Fruit fly (Drosophila melanogaster) whole organism, adult: ENCODE results near the gene Septin4.

Experiments used
- CG11617 ChIP-seq: fragments of 200-800 bp; sonication (Bioruptor generic); optimal IDR thresholded peaks from 2 replicates; lab custom pipeline; 2017; ENCODE audit warnings: mild to moderate bottlenecking, missing biosample characterization, missing genetic modification reagents, missing genetic modification characterization
- CG12768 ChIP-seq: fragments of 200-800 bp; sonication (Bioruptor generic); optimal IDR thresholded peaks from 2 replicates; lab custom pipeline; 2017; ENCODE audit warnings: missing biosample characterization, missing genetic modification characterization, mild to moderate bottlenecking, moderate library complexity, missing genetic modification reagents
- CG14711 ChIP-seq: fragments of 200-800 bp; sonication (Bioruptor generic); optimal IDR thresholded peaks from 2 replicates; lab custom pipeline; 2018; ENCODE audit warnings: missing biosample characterization, mild to moderate bottlenecking, missing genetic modification characterization, moderate library complexity
- CG1620 ChIP-seq: fragments of 200-800 bp; sonication (Bioruptor generic); optimal IDR thresholded peaks from 2 replicates; lab custom pipeline; 2016; ENCODE audit warnings: missing biosample characterization, missing genetic modification characterization
- CG33017 ChIP-seq: fragments of 200-800 bp; sonication (Bioruptor generic); optimal IDR thresholded peaks from 2 replicates; lab custom pipeline; 2018; ENCODE audit warnings: missing biosample characterization, mild to moderate bottlenecking, missing genetic modification characterization, moderate library complexity
- CG5204 ChIP-seq: fragments of 200-800 bp; sonication (Bioruptor generic); optimal IDR thresholded peaks from 2 replicates; lab custom pipeline; 2016; ENCODE audit warnings: missing biosample characterization, missing genetic modification characterization
- CG7045 ChIP-seq: fragments of 200-800 bp; sonication (Bioruptor generic); optimal IDR thresholded peaks from 2 replicates; lab custom pipeline; 2017; ENCODE audit warnings: missing biosample characterization, mild to moderate bottlenecking, missing genetic modification characterization
- CG7101 ChIP-seq: fragments of 200-800 bp; sonication (Bioruptor generic); optimal IDR thresholded peaks from 2 replicates; lab custom pipeline; 2018; ENCODE audit warnings: missing biosample characterization, mild to moderate bottlenecking, missing genetic modification characterization, moderate library complexity
- Clk ChIP-seq: fragments of 200-800 bp; sonication (Bioruptor generic); optimal IDR thresholded peaks from 2 replicates; lab custom pipeline; 2017; ENCODE audit warnings: missing biosample characterization, missing genetic modification characterization
- Crg-1 ChIP-seq: fragments of 200-800 bp; sonication (Bioruptor generic); optimal IDR thresholded peaks from 2 replicates; lab custom pipeline; 2016; ENCODE audit warnings: missing biosample characterization, missing genetic modification characterization
- Hr96 ChIP-seq: fragments of 200-800 bp; sonication (Bioruptor generic); optimal IDR thresholded peaks from 2 replicates; lab custom pipeline; 2016; ENCODE audit warnings: missing biosample characterization, missing genetic modification characterization
- Mnt ChIP-seq: fragments of 200-800 bp; sonication (Bioruptor generic); optimal IDR thresholded peaks from 2 replicates; lab custom pipeline; 2016; ENCODE audit warnings: missing biosample characterization, mild to moderate bottlenecking, missing genetic modification characterization
- bab1 ChIP-seq: fragments of 200-800 bp; sonication (Bioruptor generic); optimal IDR thresholded peaks from 3 replicates; lab custom pipeline; 2019; ENCODE audit warnings: missing biosample characterization, mild to moderate bottlenecking, missing genetic modification characterization, moderate library complexity
- cic ChIP-seq: fragments of 200-800 bp; sonication (Bioruptor generic); optimal IDR thresholded peaks from 2 replicates; lab custom pipeline; 2017; ENCODE audit warnings: missing biosample characterization, mild to moderate bottlenecking, missing genetic modification characterization, moderate library complexity
- cnc ChIP-seq, 2 experiments: fragments of >200 bp; optimal IDR thresholded peaks; 2 replicates each; lab custom pipeline; 2017
- kay ChIP-seq: fragments of 200-800 bp; sonication (Bioruptor generic); peaks from one replicate; lab custom pipeline; 2016; ENCODE audit warnings: missing biosample characterization, missing genetic modification characterization, borderline replicate concordance
- ovo ChIP-seq: fragments of 200-800 bp; sonication (Bioruptor generic); optimal IDR thresholded peaks from 2 replicates; lab custom pipeline; 2016; ENCODE audit warnings: missing biosample characterization, missing genetic modification characterization
- pad ChIP-seq: fragments of 200-800 bp; sonication (Bioruptor generic); optimal IDR thresholded peaks from 3 replicates; lab custom pipeline; 2017; ENCODE audit warnings: missing biosample characterization, missing genetic modification characterization, mild to moderate bottlenecking, moderate library complexity, missing genetic modification reagents
- tj ChIP-seq: fragments of 200-800 bp; sonication (Bioruptor generic); optimal IDR thresholded peaks from 3 replicates; lab custom pipeline; 2017; ENCODE audit warnings: missing biosample characterization, mild to moderate bottlenecking, missing genetic modification characterization, moderate library complexity
- toe ChIP-seq: fragments of 200-800 bp; sonication (Bioruptor generic); optimal IDR thresholded peaks from 2 replicates; lab custom pipeline; 2016; ENCODE audit warnings: missing biosample characterization, missing genetic modification characterization

Gene Septin4

DNA sequence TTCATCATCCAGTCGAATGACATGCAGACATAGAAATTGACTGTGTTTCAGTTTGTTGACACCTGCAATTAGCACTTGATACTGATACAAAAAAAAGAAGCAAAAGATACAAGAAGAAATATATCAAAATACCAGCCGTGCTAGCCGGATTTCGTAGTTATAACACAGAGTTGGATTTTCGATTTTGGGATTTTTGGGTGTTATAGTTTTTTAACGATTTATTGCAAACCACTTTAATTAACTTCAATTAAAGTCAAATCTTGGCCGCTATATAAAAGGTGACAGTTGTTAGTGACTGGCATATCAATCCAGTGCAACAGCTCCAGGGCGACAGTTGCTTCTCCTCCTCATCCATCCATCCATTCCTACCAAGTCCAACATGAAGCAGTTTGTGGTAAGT is 35.8 kb upstream of the Septin4 start, which contains the start of gene TwdlX:
TwdlX (plus strand) TSS at position 301 of the 400 bp plus-strand sequence.
- TF ChIP-seq cnc (optimal IDR thresholded peaks at IDR 0.05; lab: Kevin White, UChicago) (no peak), Hr96 (GFP tag; lab: Kevin White, UChicago) (no peak), Crg-1 (GFP tag; lab: Kevin White, UChicago) (no peak), Clk (GFP tag; lab: Kevin White, UChicago) (no peak), CG11617 (GFP tag; lab: Kevin White, UChicago) (no peak), CG12768 (GFP tag; lab: Kevin White, UChicago) (no peak), pad (no peak), CG5204 (GFP tag; lab: Kevin White, UChicago) (no peak), CG1620 (GFP tag; lab: Kevin White, UChicago) (no peak), bab1 (GFP tag; lab: Kevin White, UChicago) (no peak), CG33017 (tag; lab: Kevin White, UChicago) (no peak), CG14711 (no peak), tj (GFP tag; lab: Kevin White, UChicago) (no peak), kay (GFP tag; lab: Kevin White, UChicago) (no peak), CG7045 (no peak), ovo (GFP tag; lab: Kevin White, UChicago) (no peak), cic (GFP tag; lab: Kevin White, UChicago) (no peak)

DNA sequence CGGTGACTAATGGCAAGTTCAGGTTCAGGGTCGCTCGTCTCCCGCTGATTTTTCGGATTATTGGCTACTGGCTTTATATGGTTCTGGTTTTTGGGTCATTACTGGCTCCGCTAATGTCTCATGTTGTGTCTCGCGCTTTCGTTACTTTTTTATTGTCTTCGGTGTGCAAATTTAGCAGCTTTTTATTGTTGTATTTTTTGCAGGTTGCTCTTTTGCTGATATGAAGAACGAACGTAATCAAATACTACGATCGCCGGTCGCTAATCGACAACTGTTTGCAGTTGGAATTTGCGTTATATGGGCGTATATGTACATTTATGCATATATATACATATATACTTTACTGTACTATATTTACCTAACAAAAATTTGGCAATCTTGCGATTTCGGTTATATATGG is 29.6 kb upstream of the Septin4 start:
- TF ChIP-seq Mnt (GFP tag; lab: Kevin White, UChicago), result no peak
- TF ChIP-seq CG14711, result no peak
- no peak for TF ChIP-seq CG5204 (GFP tag; lab: Kevin White, UChicago)
- TF ChIP-seq bab1 (GFP tag; lab: Kevin White, UChicago), result peak; percentile 3
- TF ChIP-seq tj (GFP tag; lab: Kevin White, UChicago), result peak; percentile 93

DNA sequence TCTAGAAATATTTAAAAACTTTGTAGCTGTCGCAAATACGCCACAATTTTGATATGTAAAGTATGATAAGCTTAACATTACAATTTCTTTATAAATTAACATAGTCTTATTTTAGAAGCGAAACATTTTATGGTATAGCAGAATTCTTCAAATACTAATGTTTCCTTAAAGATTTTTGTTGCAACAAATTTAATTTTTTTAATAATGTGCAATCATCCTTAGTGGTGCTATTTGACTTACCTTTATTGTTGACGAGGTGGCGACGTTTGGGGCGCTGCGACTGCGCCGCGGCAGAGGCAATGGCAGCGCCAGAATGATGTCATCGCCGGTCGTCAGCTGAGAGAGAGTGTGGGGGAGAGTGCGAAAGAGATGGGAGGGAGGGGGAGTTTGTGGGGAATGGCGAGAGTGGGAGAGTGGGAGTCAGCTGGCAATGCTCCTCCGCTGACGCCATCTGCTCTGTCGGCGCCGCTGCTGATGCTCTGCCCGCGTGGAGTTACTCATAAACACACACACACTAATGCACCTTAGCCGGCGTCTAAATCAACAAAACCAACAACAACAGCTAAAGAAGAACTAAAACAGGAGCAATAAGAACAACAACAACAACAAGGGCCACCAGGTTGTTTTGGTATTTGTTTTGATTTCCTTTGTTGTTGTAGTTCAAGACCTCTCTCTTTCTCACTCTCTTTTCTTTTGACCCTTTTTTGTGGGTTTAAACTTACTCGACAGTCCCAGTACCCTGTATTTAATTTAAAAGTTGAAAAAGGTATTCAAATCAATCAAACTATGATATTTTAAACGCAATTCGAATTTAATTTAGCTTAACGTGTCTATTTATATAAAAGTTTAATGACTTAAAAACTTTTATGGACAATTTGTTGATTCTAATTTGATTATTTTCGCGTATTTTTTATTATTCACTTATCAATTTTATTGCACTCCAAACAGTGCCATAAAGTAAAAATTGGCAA is 28.5 kb upstream of the Septin4 start:
- TF ChIP-seq Crg-1 (GFP tag; lab: Kevin White, UChicago), result no peak
- TF ChIP-seq CG12768 (GFP tag; lab: Kevin White, UChicago), result no peak
- no peak for TF ChIP-seq Clk (GFP tag; lab: Kevin White, UChicago)
- no peak for TF ChIP-seq CG1620 (GFP tag; lab: Kevin White, UChicago)
- TF ChIP-seq kay (GFP tag; lab: Kevin White, UChicago), result no peak
- peak; percentile 52 for TF ChIP-seq CG7101
- TF ChIP-seq CG11617 (GFP tag; lab: Kevin White, UChicago), result peak; percentile 32
- TF ChIP-seq CG5204 (GFP tag; lab: Kevin White, UChicago), result peak; percentile 21
- peak; percentile 43 for TF ChIP-seq bab1 (GFP tag; lab: Kevin White, UChicago)
- TF ChIP-seq toe (GFP tag; lab: Kevin White, UChicago), result peak; percentile 5
- TF ChIP-seq cnc (optimal IDR thresholded peaks at IDR 0.05; lab: Kevin White, UChicago), result no peak
- no peak for TF ChIP-seq tj (GFP tag; lab: Kevin White, UChicago)
- no peak for TF ChIP-seq CG7045
- peak; percentile 22 for TF ChIP-seq CG33017 (tag; lab: Kevin White, UChicago)
- TF ChIP-seq CG14711, result no peak
- TF ChIP-seq pad, result peak; percentile 63
- TF ChIP-seq cic (GFP tag; lab: Kevin White, UChicago), result no peak
- no peak for TF ChIP-seq Mnt (GFP tag; lab: Kevin White, UChicago)
- no peak for TF ChIP-seq ovo (GFP tag; lab: Kevin White, UChicago)
- TF ChIP-seq Hr96 (GFP tag; lab: Kevin White, UChicago), result no peak

DNA sequence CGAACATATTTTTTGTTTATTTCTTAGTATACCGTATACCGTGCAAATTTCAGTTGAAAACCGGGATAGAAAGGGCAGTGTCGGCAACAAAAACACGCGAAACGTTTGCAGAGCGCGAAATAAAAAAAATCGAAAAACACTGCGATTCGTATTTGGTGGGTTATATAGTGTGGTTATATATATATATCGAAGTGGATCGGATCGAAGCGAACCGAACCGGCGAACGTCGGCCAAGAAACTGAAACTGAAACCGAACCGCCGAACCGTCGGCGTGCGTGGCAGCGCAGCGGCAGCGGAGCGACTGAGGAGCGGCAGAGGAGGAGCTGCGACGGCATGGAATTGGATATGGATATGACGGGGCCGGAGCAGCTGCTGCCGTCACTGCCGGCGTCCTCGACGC is 26.2 kb upstream of the Septin4 start, which contains the start of the genes CG32572 and CG34325:
CG32572 (plus strand) TSS at position 16 of the 400 bp plus-strand sequence.
CG34325 (minus strand) TSS at position 244 of the 400 bp plus-strand sequence.
- TF ChIP-seq cnc (optimal IDR thresholded peaks at IDR 0.05; lab: Kevin White, UChicago) (no peak), bab1 (GFP tag; lab: Kevin White, UChicago) (peak; percentile 1), CG7045 (no peak), tj (GFP tag; lab: Kevin White, UChicago) (peak; percentile 74)

DNA sequence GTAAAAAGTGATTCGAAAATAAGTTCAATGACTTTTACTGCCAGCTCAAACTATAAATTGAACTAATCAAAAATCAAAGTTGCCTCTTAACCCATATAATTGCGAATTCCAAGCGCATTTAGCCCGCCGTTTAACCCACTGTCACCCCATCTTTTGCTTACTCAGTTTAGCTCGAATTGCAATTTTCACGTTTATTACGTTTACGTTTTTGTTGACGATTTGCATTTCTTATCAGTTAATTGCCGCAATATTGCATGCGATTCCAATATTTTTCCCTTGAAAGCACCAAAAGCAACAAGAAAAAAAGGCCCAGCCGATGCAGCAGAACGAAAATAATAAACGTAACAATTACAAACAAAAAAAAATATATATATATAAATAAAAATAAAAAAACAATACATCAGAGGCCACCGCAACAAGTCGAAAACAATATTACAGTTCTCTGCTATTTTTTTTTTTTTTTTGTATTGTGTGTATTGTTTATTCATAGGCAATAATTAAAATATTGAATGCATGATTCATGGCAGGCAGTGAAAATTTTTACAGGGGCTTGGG is 23.3 kb upstream of the Septin4 start:
- TF ChIP-seq pad, result no peak
- TF ChIP-seq Mnt (GFP tag; lab: Kevin White, UChicago), result no peak
- TF ChIP-seq cic (GFP tag; lab: Kevin White, UChicago), result peak; percentile 37
- peak; percentile 98 for TF ChIP-seq tj (GFP tag; lab: Kevin White, UChicago)
- no peak for TF ChIP-seq ovo (GFP tag; lab: Kevin White, UChicago)
- TF ChIP-seq CG33017 (tag; lab: Kevin White, UChicago), result peak; percentile 5

DNA sequence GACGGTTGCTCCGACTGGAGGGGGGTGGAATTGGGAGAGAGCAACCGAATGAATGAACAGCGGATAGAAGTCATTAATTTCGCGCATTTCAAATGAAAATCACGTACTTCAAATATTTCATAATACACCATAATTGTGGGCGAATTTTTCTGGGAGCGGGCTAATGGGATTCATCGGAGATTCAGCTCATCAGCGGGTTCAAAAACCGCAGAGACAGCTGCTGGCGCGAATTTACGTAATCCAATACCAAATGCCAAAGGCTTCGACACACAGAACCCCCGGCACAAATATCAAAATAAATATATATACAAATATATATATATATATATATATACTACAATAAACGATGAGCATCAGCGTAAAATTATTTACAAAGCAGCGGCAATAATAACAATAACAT is 21.7 kb upstream of the Septin4 start:
- TF ChIP-seq cic (GFP tag; lab: Kevin White, UChicago), result no peak
- no peak for TF ChIP-seq Crg-1 (GFP tag; lab: Kevin White, UChicago)
- no peak for TF ChIP-seq CG1620 (GFP tag; lab: Kevin White, UChicago)
- no peak for TF ChIP-seq CG5204 (GFP tag; lab: Kevin White, UChicago)
- TF ChIP-seq toe (GFP tag; lab: Kevin White, UChicago), result no peak
- no peak for TF ChIP-seq Mnt (GFP tag; lab: Kevin White, UChicago)
- no peak for TF ChIP-seq Hr96 (GFP tag; lab: Kevin White, UChicago)
- no peak for TF ChIP-seq CG7101
- TF ChIP-seq CG12768 (GFP tag; lab: Kevin White, UChicago), result no peak
- TF ChIP-seq bab1 (GFP tag; lab: Kevin White, UChicago), result no peak
- no peak for TF ChIP-seq ovo (GFP tag; lab: Kevin White, UChicago)
- TF ChIP-seq CG33017 (tag; lab: Kevin White, UChicago), result no peak
